Fruit fly (Drosophila melanogaster) whole organism, embryonic: ENCODE results near the gene fau.

Experiments used
- Aef1 ChIP-seq: fragments of 200-800 bp; sonication (Bioruptor generic); IDR thresholded peaks from 3 replicates; pipeline ENCODE4 v1.3.6; 2022; ENCODE audit warnings: missing biosample characterization, missing genetic modification characterization
- C15 ChIP-seq: fragments of 200-800 bp; sonication (Bioruptor generic); IDR thresholded peaks from 3 replicates; pipeline ENCODE4 v1.3.6; 2022; ENCODE audit warnings: missing biosample characterization, missing genetic modification characterization
- CG11456 ChIP-seq: fragments of 200-800 bp; sonication (Bioruptor generic); IDR thresholded peaks from 3 replicates; pipeline ENCODE4 v1.3.6; 2022; ENCODE audit warnings: missing biosample characterization, missing genetic modification characterization
- CG13624 ChIP-seq: fragments of 200-800 bp; sonication (Bioruptor generic); optimal IDR thresholded peaks from 2 replicates; lab custom pipeline; 2016; ENCODE audit warnings: missing biosample characterization, missing genetic modification characterization
- CG14441 ChIP-seq: fragments of 200-800 bp; sonication (Bioruptor generic); IDR thresholded peaks from 2 replicates; pipeline ENCODE4 v1.3.6; 2022; ENCODE audit warnings: missing biosample characterization, missing genetic modification characterization
- CG16779 ChIP-seq: fragments of 200-800 bp; sonication (Bioruptor generic); IDR thresholded peaks from 2 replicates; pipeline ENCODE4 v1.3.6; 2022; ENCODE audit warnings: missing biosample characterization, missing genetic modification characterization
- CG32532 ChIP-seq: fragments of 200-800 bp; sonication (Bioruptor generic); IDR thresholded peaks from 2 replicates; pipeline ENCODE4 v1.3.6; 2022; ENCODE audit warnings: missing biosample characterization, missing genetic modification characterization
- CG34422 ChIP-seq: fragments of 200-800 bp; sonication (Bioruptor generic); IDR thresholded peaks from 3 replicates; pipeline ENCODE4 v1.3.6; 2022; ENCODE audit warnings: missing biosample characterization, missing genetic modification characterization
- CG4404 ChIP-seq: fragments of 200-800 bp; sonication (Bioruptor generic); IDR thresholded peaks from 2 replicates; pipeline ENCODE4 v1.3.6; 2022; ENCODE audit warnings: missing biosample characterization, missing genetic modification characterization
- CG9932 ChIP-seq: fragments of 200-800 bp; sonication (Bioruptor generic); IDR thresholded peaks from 2 replicates; pipeline ENCODE4 v1.3.6; 2022; ENCODE audit warnings: missing biosample characterization, missing genetic modification characterization
- D ChIP-seq, 2 experiments: fragments of 200-800 bp in 1 of 2; fragments of >200 bp in 1 of 2; sonication (Bioruptor generic) in 1 of 2; optimal IDR thresholded peaks; 2 replicates in 1 of 2; 3 replicates in 1 of 2; lab custom pipeline; 2017; ENCODE audit warnings: mild to moderate bottlenecking in 1 of 2, missing biosample characterization in 1 of 2, missing genetic modification characterization in 1 of 2, missing genetic modification reagents in 1 of 2
- Ets65A ChIP-seq: fragments of 200-800 bp; sonication (Bioruptor generic); peaks from one replicate; lab custom pipeline; 2016; ENCODE audit warnings: missing biosample characterization, missing genetic modification characterization
- H2.0 ChIP-seq: fragments of 200-800 bp; sonication (Bioruptor generic); IDR thresholded peaks from 2 replicates; pipeline ENCODE4 v1.3.6; 2022; ENCODE audit warnings: missing biosample characterization, missing genetic modification characterization
- Lim3 ChIP-seq: fragments of 200-800 bp; sonication (Bioruptor generic); IDR thresholded peaks from 2 replicates; pipeline ENCODE4 v1.3.6; 2022; ENCODE audit warnings: missing biosample characterization, missing genetic modification characterization
- Med ChIP-seq: fragments of 200-800 bp; sonication (Bioruptor generic); peaks from one replicate; lab custom pipeline; 2016; ENCODE audit warnings: missing biosample characterization, missing genetic modification characterization, mild to moderate bottlenecking, inconsistent platforms, moderate library complexity
- Oaz ChIP-seq: fragments of 200-800 bp; sonication (Bioruptor generic); IDR thresholded peaks from 2 replicates; pipeline ENCODE4 v1.3.6; 2022; ENCODE audit warnings: missing biosample characterization, missing genetic modification characterization
- Pdp1 ChIP-seq, 2 experiments: fragments of 200-800 bp; sonication (Bioruptor generic); optimal IDR thresholded peaks; 3 replicates each; lab custom pipeline; 2016; ENCODE audit warnings: missing biosample characterization in 2 of 2, missing genetic modification characterization in 2 of 2, mild to moderate bottlenecking in 1 of 2, moderate library complexity in 1 of 2
- Ptx1 ChIP-seq: fragments of 200-800 bp; sonication (Bioruptor generic); IDR thresholded peaks from 2 replicates; pipeline ENCODE4 v1.3.6; 2022; ENCODE audit warnings: missing biosample characterization, missing genetic modification characterization
- Rfx ChIP-seq: fragments of 200-800 bp; sonication (Bioruptor generic); IDR thresholded peaks from 2 replicates; pipeline ENCODE4 v1.3.6; 2022; ENCODE audit warnings: missing biosample characterization, missing genetic modification characterization
- TFAM ChIP-seq: fragments of 200-800 bp; sonication (Bioruptor generic); optimal IDR thresholded peaks from 2 replicates; lab custom pipeline; 2017; ENCODE audit warnings: missing biosample characterization, missing genetic modification characterization, inconsistent platforms
- Tbp ChIP-seq: fragments of >200 bp; optimal IDR thresholded peaks from 2 replicates; lab custom pipeline; 2018; ENCODE audit warnings: missing biosample characterization, missing genetic modification characterization
- Xbp1 ChIP-seq: fragments of 200-800 bp; sonication (Bioruptor generic); optimal IDR thresholded peaks from 3 replicates; lab custom pipeline; 2016; ENCODE audit warnings: missing biosample characterization, mild to moderate bottlenecking, missing genetic modification characterization
- Xrp1 ChIP-seq: fragments of 200-800 bp; sonication (Bioruptor generic); IDR thresholded peaks from 2 replicates; pipeline ENCODE4 v1.3.6; 2022; ENCODE audit warnings: missing biosample characterization, missing genetic modification characterization
- al ChIP-seq: fragments of 200-800 bp; sonication (Bioruptor generic); IDR thresholded peaks from 2 replicates; pipeline ENCODE4 v1.3.6; 2022; ENCODE audit warnings: missing biosample characterization, missing genetic modification characterization
- ara ChIP-seq: fragments of 200-800 bp; sonication (Bioruptor generic); IDR thresholded peaks from 2 replicates; pipeline ENCODE4 v1.3.6; 2022; ENCODE audit warnings: missing biosample characterization, missing genetic modification characterization
- az2 ChIP-seq: fragments of 200-800 bp; sonication (Bioruptor generic); optimal IDR thresholded peaks from 3 replicates; lab custom pipeline; 2016; ENCODE audit warnings: missing biosample characterization, missing genetic modification characterization
- cg ChIP-seq: fragments of 200-800 bp; sonication (Bioruptor generic); optimal IDR thresholded peaks from 3 replicates; lab custom pipeline; 2019; ENCODE audit warnings: missing biosample characterization, mild to moderate bottlenecking, missing genetic modification characterization, moderate library complexity
- cwo ChIP-seq: fragments of 200-800 bp; sonication (Bioruptor generic); optimal IDR thresholded peaks from 3 replicates; lab custom pipeline; 2017; ENCODE audit warnings: missing biosample characterization, missing genetic modification characterization, mild to moderate bottlenecking, moderate library complexity, missing genetic modification reagents
- dysf ChIP-seq: fragments of 200-800 bp; sonication (Bioruptor generic); IDR thresholded peaks from 3 replicates; pipeline ENCODE4 v1.3.6; 2022; ENCODE audit warnings: missing biosample characterization, missing genetic modification characterization
- emc ChIP-seq: fragments of 200-800 bp; sonication (Bioruptor generic); optimal IDR thresholded peaks from 2 replicates; lab custom pipeline; 2016; ENCODE audit warnings: missing biosample characterization, missing genetic modification characterization
- grau ChIP-seq: fragments of 200-800 bp; optimal IDR thresholded peaks from 3 replicates; lab custom pipeline; 2019; ENCODE audit warnings: missing biosample characterization, mild to moderate bottlenecking, missing genetic modification characterization, moderate library complexity
- gro ChIP-seq: fragments of 200-800 bp; sonication (Bioruptor generic); optimal IDR thresholded peaks from 2 replicates; lab custom pipeline; 2016; ENCODE audit warnings: missing biosample characterization, missing genetic modification characterization
- hkb ChIP-seq, 2 experiments: fragments of 200-800 bp in 1 of 2; fragments of >200 bp in 1 of 2; sonication (Bioruptor generic) in 1 of 2; IDR thresholded peaks in 1 of 2; optimal IDR thresholded peaks in 1 of 2; 2 replicates each; pipeline versions ENCODE4 v1.3.6 to Lab custom; 2017 to 2022; ENCODE audit warnings: missing biosample characterization in 1 of 2, missing genetic modification characterization in 1 of 2
- knrl ChIP-seq: fragments of 200-800 bp; sonication (Bioruptor generic); IDR thresholded peaks from 3 replicates; pipeline ENCODE4 v1.3.6; 2022; ENCODE audit warnings: missing biosample characterization, missing genetic modification characterization; ENCODE audit not compliant: partially characterized antibody
- lilli ChIP-seq: fragments of 200-800 bp; sonication (Bioruptor generic); optimal IDR thresholded peaks from 3 replicates; lab custom pipeline; 2016; ENCODE audit warnings: missing biosample characterization, missing genetic modification characterization
- pan ChIP-seq, 4 experiments: fragments of >200 bp in 3 of 4; fragments of 200-800 bp in 1 of 4; sonication (Bioruptor generic) in 1 of 4; optimal IDR thresholded peaks in 3 of 4; IDR thresholded peaks in 1 of 4; 2 replicates each; pipeline versions ENCODE4 v1.3.6 to Lab custom; 2017 to 2022; ENCODE audit warnings: missing biosample characterization in 2 of 4, missing genetic modification characterization in 2 of 4, mixed read lengths in 1 of 4
- row ChIP-seq: fragments of 200-800 bp; sonication (Bioruptor generic); IDR thresholded peaks from 3 replicates; pipeline ENCODE4 v1.3.6; 2022; ENCODE audit warnings: missing biosample characterization, missing genetic modification characterization
- slbo ChIP-seq: fragments of 200-800 bp; sonication (Bioruptor generic); IDR thresholded peaks from 2 replicates; pipeline ENCODE4 v1.3.6; 2022; ENCODE audit warnings: missing biosample characterization, missing genetic modification characterization
- tgo ChIP-seq: fragments of 200-800 bp; sonication (Bioruptor generic); IDR thresholded peaks from 3 replicates; pipeline ENCODE4 v1.3.6; 2022; ENCODE audit warnings: missing biosample characterization, missing genetic modification characterization
- toy ChIP-seq: fragments of 200-800 bp; sonication (Bioruptor generic); IDR thresholded peaks from 2 replicates; pipeline ENCODE4 v1.3.6; 2022; ENCODE audit warnings: missing biosample characterization, missing genetic modification characterization

fau gene

DNA sequence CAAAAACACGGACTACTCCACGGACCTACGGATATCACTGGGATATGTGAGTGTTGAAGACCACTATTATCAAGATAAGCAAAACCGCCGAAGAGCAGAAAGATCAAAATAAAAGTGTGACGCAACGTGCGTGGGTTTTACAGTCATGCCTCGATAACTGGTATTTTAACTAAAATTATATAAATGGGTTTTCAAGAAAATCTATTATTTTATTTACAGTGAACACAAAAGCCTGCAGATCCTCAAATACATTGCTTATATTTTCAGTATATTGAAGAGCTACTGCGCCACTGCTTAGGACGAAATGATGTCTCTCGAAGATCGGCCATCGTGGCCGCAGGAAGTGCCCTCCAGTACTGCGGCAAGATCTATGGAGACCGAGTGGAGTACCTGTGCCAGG, 15.2 kb downstream of the fau start:
- peak; percentile 21; the same call in 1 of the 3 replicates for TF ChIP-seq tgo
- no peak for TF ChIP-seq CG4404
- no peak for TF ChIP-seq cwo
- no peak for TF ChIP-seq toy (GFP tag; lab: Robert Waterston, UW)
- TF ChIP-seq Pdp1 (GFP tag; optimal IDR thresholded peaks at IDR 0.05; lab: Kevin White, UChicago), result peak; percentile 3 to 94
- peak; percentile 33 for TF ChIP-seq lilli (GFP tag; lab: Kevin White, UChicago)
- TF ChIP-seq CG9932 (GFP tag; lab: Robert Waterston, UW), result peak; percentile 21; the same call in 1 of the 2 replicates
- TF ChIP-seq gro (GFP tag; lab: Kevin White, UChicago), result peak; percentile 18
- peak; percentile 85 for TF ChIP-seq Med (GFP tag; lab: Kevin White, UChicago)
- no peak for TF ChIP-seq TFAM (GFP tag; lab: Kevin White, UChicago)
- TF ChIP-seq Ets65A, result peak; percentile 50
- no peak for TF ChIP-seq cg (GFP tag; lab: Kevin White, UChicago)
- TF ChIP-seq CG11456 (GFP tag; lab: Robert Waterston, UW), result 0 out of 3 replicates have a peak, but pooled peaks have one; percentile 13
- no peak for TF ChIP-seq emc (GFP tag; lab: Kevin White, UChicago)
- TF ChIP-seq Aef1 (GFP tag; lab: Robert Waterston, UW), result peak; percentile 19; the same call in 1 of the 3 replicates
- TF ChIP-seq CG14441, result 0 out of 2 replicates have a peak, but pooled peaks have one; percentile 20
- peak; percentile 60 for TF ChIP-seq CG32532 (GFP tag; lab: Robert Waterston, UW)
- peak; percentile 57 for TF ChIP-seq slbo (GFP tag; lab: Robert Waterston, UW)
- TF ChIP-seq row (GFP tag; lab: Robert Waterston, UW), result peak; percentile 46
- no peak for TF ChIP-seq D (optimal IDR thresholded peaks at IDR 0.05; lab: Kevin White, UChicago)
- peak; percentile 16 for TF ChIP-seq D (GFP tag; optimal IDR thresholded peaks at IDR 0.05; lab: Kevin White, UChicago)
- peak; percentile 53 for TF ChIP-seq Rfx (GFP tag; lab: Robert Waterston, UW)
- TF ChIP-seq grau, result peak; percentile 68
- TF ChIP-seq Lim3, result no peak
- TF ChIP-seq al (GFP tag; lab: Robert Waterston, UW), result peak; percentile 23; the same call in 1 of the 2 replicates
- no peak for TF ChIP-seq pan (optimal IDR thresholded peaks at IDR 0.05; lab: Kevin White, UChicago)
- peak in 1 of 2 experiments; percentile 29 for TF ChIP-seq pan (GFP tag; optimal IDR thresholded peaks at IDR 0.05 in 1 of 2, IDR thresholded peaks at IDR 0.05 in 1 of 2)
- 0 out of 2 replicates have a peak, but pooled peaks have one; percentile 28 for TF ChIP-seq Ptx1
- TF ChIP-seq CG16779 (GFP tag; lab: Robert Waterston, UW), result 0 out of 2 replicates have a peak, but pooled peaks have one; percentile 3
- no peak for TF ChIP-seq knrl
- TF ChIP-seq az2 (GFP tag; lab: Kevin White, UChicago), result no peak
- TF ChIP-seq hkb (optimal IDR thresholded peaks at IDR 0.05; lab: Kevin White, UChicago), result no peak
- peak; percentile 51; the same call in 1 of the 2 replicates for TF ChIP-seq hkb (GFP tag; IDR thresholded peaks at IDR 0.05; lab: Robert Waterston, UW)
- TF ChIP-seq Oaz (GFP tag; lab: Robert Waterston, UW), result no peak
- TF ChIP-seq H2.0, result 0 out of 2 replicates have a peak, but pooled peaks have one; percentile 15
- peak; percentile 35 for TF ChIP-seq CG13624 (GFP tag; lab: Kevin White, UChicago)
- TF ChIP-seq C15, result 0 out of 3 replicates have a peak, but pooled peaks have one; percentile 12
- peak; percentile 24 for TF ChIP-seq Xbp1
- TF ChIP-seq CG34422 (GFP tag; lab: Robert Waterston, UW), result peak; percentile 41; the same call in 1 of the 3 replicates
- peak; percentile 25; the same call in 1 of the 3 replicates for TF ChIP-seq dysf (GFP tag; lab: Robert Waterston, UW)
- 0 out of 2 replicates have a peak, but pooled peaks have one; percentile 36 for TF ChIP-seq ara (GFP tag; lab: Robert Waterston, UW)
- TF ChIP-seq Xrp1 (GFP tag; lab: Robert Waterston, UW), result peak; percentile 8; the same call in 1 of the 2 replicates
- TF ChIP-seq Tbp, result no peak
